Worm (Caenorhabditis elegans): ENCODE data around the gene nspf-3.

ce11 chrII:2735192-2735591 is 45.2 kb upstream of the nspf-3 start, which contains the start of gene wdr-31:
- TF ChIP-seq elt-3 (tag; optimal IDR thresholded peaks at IDR 0.05) (no peak), nhr-12 (tag; optimal IDR thresholded peaks at IDR 0.05) (no peak), tbx-8 (GFP tag; optimal IDR thresholded peaks at IDR 0.05) (no peak), pha-4 (tag; optimal IDR thresholded peaks at IDR 0.05) (no peak)

Measured in whole organism, mixed stage, embryonic.